Fruit fly (Drosophila melanogaster): ENCODE measurements around the gene CG42841.

dm6 chr3L:1969539-1970337 lies 35.7 kb downstream of the CG42841 start, which contains the start of gene CG1927:
- TF ChIP-seq usp (GFP tag; optimal IDR thresholded peaks at IDR 0.05) (no peak), Dll (optimal IDR thresholded peaks at IDR 0.05) (no peak), psq (optimal IDR thresholded peaks at IDR 0.05) (no peak), pan (optimal IDR thresholded peaks at IDR 0.05) (no peak), CG8478 (optimal IDR thresholded peaks at IDR 0.05) (no peak), EcR (GFP tag; optimal IDR thresholded peaks at IDR 0.05) (no peak)
